Worm (Caenorhabditis elegans): ENCODE data around the gene R08A2.9.

R08A2.9 gene

DNA sequence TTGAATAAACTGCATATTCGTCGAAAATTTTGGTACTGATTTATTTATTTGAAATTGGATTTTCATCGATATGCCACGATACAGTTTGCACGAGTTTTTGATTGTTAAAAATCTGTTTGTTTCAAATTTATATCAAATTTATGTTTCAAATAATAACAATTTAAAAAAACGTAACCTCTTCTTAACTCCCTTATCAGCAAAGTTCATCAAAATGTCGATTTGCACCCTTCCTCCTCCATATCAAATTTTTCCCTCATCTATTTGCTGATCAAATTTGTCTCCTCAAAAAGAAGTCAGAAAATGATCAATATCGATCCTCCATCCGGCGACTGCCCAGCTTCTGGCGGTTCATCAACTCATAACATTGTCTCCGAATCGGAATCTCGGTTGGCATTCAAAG lies 3.0 kb downstream of the R08A2.9 start, which contains the start of gene ssp-33:
ssp-33 (plus strand) TSS at position 301 of the 400 bp plus-strand sequence.
- TF ChIP-seq che-1 (tag; optimal IDR thresholded peaks at IDR 0.05) (no peak), ceh-6 (GFP tag; optimal IDR thresholded peaks at IDR 0.05) (no peak), C38D4.7 (GFP tag; optimal IDR thresholded peaks at IDR 0.05) (no peak), nhr-232 (tag; optimal IDR thresholded peaks at IDR 0.05) (no peak), ceh-9 (tag; optimal IDR thresholded peaks at IDR 0.05) (no peak), unc-86 (tag; optimal IDR thresholded peaks at IDR 0.05) (no peak), nfya-1 (tag; optimal IDR thresholded peaks at IDR 0.05) (no peak), pax-1 (tag; optimal IDR thresholded peaks at IDR 0.05) (no peak), tbx-2 (tag; optimal IDR thresholded peaks at IDR 0.05) (no peak), sdc-2 (tag; optimal IDR thresholded peaks at IDR 0.05) (no peak), eyg-1 (tag; optimal IDR thresholded peaks at IDR 0.05) (no peak), T23F11.4 (GFP tag; optimal IDR thresholded peaks at IDR 0.05) (no peak), pros-1 (tag; optimal IDR thresholded peaks at IDR 0.05) (no peak)

- TF ChIP-seq fkh-6 (tag; optimal IDR thresholded peaks at IDR 0.05) (no peak), lim-6 (tag; optimal IDR thresholded peaks at IDR 0.05) (no peak), pqm-1 (tag; optimal IDR thresholded peaks at IDR 0.05) (no peak), ceh-30 (tag; optimal IDR thresholded peaks at IDR 0.05) (no peak), K09A11.1 (tag; optimal IDR thresholded peaks at IDR 0.05; ENCODE audit: insufficient read depth) (no peak), ceh-45 (GFP tag; IDR thresholded peaks at IDR 0.05) (no peak), K02D7.2 (tag; optimal IDR thresholded peaks at IDR 0.05) (no peak), F13H6.1 (tag; optimal IDR thresholded peaks at IDR 0.05) (no peak), rnt-1 (tag; optimal IDR thresholded peaks at IDR 0.05) (no peak), fax-1 (tag; optimal IDR thresholded peaks at IDR 0.05) (no peak), pag-3 (tag; optimal IDR thresholded peaks at IDR 0.05; ENCODE audit: borderline replicate concordance) (no peak), sox-4 (tag; optimal IDR thresholded peaks at IDR 0.05) (no peak), hlh-8 (tag; optimal IDR thresholded peaks at IDR 0.05) (no peak), hlh-30 (tag; optimal IDR thresholded peaks at IDR 0.05; ENCODE audit: insufficient read depth) (no peak), ceh-6 (GFP tag; optimal IDR thresholded peaks at IDR 0.05) (no peak), hlh-6 (tag; optimal IDR thresholded peaks at IDR 0.05) (no peak), elt-4 (tag; optimal IDR thresholded peaks at IDR 0.05) (no peak), unc-42 (tag; optimal IDR thresholded peaks at IDR 0.05) (no peak), ets-4 (tag; optimal IDR thresholded peaks at IDR 0.05) (no peak), dmd-4 (tag; optimal IDR thresholded peaks at IDR 0.05; ENCODE audit: borderline replicate concordance) (no peak)
Measured at ce11 chrV:14712316-14712715, 4.3 kb downstream of the R08A2.9 start, which contains the start of gene R08A2.5. R08A2.5 (plus strand) TSS chrV:14712616.

DNA sequence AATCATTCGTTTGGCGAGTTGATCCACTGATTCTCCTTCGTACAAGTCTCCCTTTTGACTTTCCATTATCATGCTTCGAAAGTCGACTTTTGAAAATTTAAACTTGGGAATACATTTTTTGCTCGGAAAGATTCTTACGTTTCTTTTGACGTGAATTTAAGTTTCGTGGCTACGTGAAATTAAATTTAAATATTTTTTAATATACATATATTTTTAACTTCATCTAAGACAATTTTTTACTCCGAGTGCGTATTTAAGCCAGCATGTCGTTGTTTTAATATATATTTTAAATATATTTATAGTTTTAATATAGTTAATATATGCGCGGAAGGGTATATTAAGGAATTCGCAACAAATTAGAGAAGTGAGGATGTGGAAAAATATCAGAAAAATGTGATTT lies 7.5 kb downstream of the R08A2.9 start, which contains the start of gene R08A2.2:
R08A2.2 (minus strand) TSS at position 101 of the 400 bp plus-strand sequence.
- no peak for TF ChIP-seq ztf-16 (tag; optimal IDR thresholded peaks at IDR 0.05)
- TF ChIP-seq ceh-34 (tag; optimal IDR thresholded peaks at IDR 0.05) = no peak
- no peak for TF ChIP-seq pqm-1 (tag; optimal IDR thresholded peaks at IDR 0.05)
- no peak for TF ChIP-seq hlh-13 (GFP tag; optimal IDR thresholded peaks at IDR 0.05)
- no peak for TF ChIP-seq madf-2 (tag; optimal IDR thresholded peaks at IDR 0.05)
- TF ChIP-seq npax-4 (tag; optimal IDR thresholded peaks at IDR 0.05) = no peak
- no peak for TF ChIP-seq hlh-8 (tag; optimal IDR thresholded peaks at IDR 0.05)
- TF ChIP-seq ttx-3 (tag; optimal IDR thresholded peaks at IDR 0.05) = no peak
- TF ChIP-seq ceh-31 (tag; optimal IDR thresholded peaks at IDR 0.05) = no peak
- TF ChIP-seq ceh-6 (GFP tag; optimal IDR thresholded peaks at IDR 0.05) = no peak
- no peak for TF ChIP-seq gmeb-2 (tag; optimal IDR thresholded peaks at IDR 0.05)

Data from whole organism, late embryonic.